Worm (Caenorhabditis elegans) whole organism, late embryonic: ENCODE data around the gene C29F9.5.

Experiments
- ama-1 ChIP-seq: fragments of 150-350 bp; optimal IDR thresholded peaks from 2 replicates; lab custom pipeline; 2014
- lin-11 ChIP-seq: fragments of 200-800 bp; sonication (Bioruptor generic); optimal IDR thresholded peaks from 2 replicates; lab custom pipeline; 2018; ENCODE audit warnings: mild to moderate bottlenecking, missing genetic modification characterization, missing compliant biosample characterization

DNA sequence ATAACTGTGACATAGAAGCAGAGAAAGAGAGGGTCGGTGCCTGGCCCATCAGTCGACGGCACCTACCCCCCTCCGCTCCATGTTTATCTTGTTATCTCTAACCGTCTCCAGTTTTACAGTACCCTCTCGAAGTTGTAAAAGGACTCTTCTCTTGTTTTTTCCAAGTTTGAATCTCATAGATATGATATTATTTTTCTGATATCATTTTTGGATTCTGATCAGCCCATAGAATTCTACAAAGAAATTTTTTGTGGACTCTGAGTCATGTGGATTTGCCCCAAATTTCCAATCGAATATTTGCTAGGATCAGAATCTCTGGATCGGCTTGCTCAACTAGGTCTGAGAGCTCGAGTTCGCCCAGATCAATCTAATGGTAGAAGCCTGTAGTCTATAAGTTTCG lies 2.7 kb upstream of the C29F9.5 start, which contains the start of gene C29F9.6:
- no peak for TF ChIP-seq lin-11
- TF ChIP-seq ama-1 (lab: Kevin White, UChicago) = no peak
